Worm (Caenorhabditis elegans): ENCODE measurements around the gene kat-1.

kat-1 gene

ce11 chrII:7106313-7106712 is 32.7 kb downstream of the kat-1 start:
- no peak for TF ChIP-seq egl-5 (tag; optimal IDR thresholded peaks at IDR 0.05)
- TF ChIP-seq nhr-43 (tag; optimal IDR thresholded peaks at IDR 0.05; ENCODE audit: poor library complexity, severe bottlenecking) = no peak
- TF ChIP-seq R02D3.7 (tag; optimal IDR thresholded peaks at IDR 0.05) = no peak
- no peak for TF ChIP-seq aly-2 (tag; optimal IDR thresholded peaks at IDR 0.05)
- no peak for TF ChIP-seq nhr-23 (tag; optimal IDR thresholded peaks at IDR 0.05)
- TF ChIP-seq mml-1 (tag; optimal IDR thresholded peaks at IDR 0.05) = no peak
- no peak for TF ChIP-seq lin-15B (tag; optimal IDR thresholded peaks at IDR 0.05)
- TF ChIP-seq ztf-11 (tag; optimal IDR thresholded peaks at IDR 0.05) = no peak
- TF ChIP-seq snpc-4 (tag; optimal IDR thresholded peaks at IDR 0.05) = no peak
- TF ChIP-seq pha-4 (tag; optimal IDR thresholded peaks at IDR 0.05) = no peak
- TF ChIP-seq pqm-1 (tag; optimal IDR thresholded peaks at IDR 0.05) = no peak
- TF ChIP-seq fkh-10 (GFP tag; optimal IDR thresholded peaks at IDR 0.05) = no peak
- TF ChIP-seq eor-1 (tag; optimal IDR thresholded peaks at IDR 0.05) = no peak

- TF ChIP-seq fkh-10 (GFP tag; optimal IDR thresholded peaks at IDR 0.05) = no peak
- TF ChIP-seq ceh-9 (tag; optimal IDR thresholded peaks at IDR 0.05) = no peak
- TF ChIP-seq nhr-11 (tag; optimal IDR thresholded peaks at IDR 0.05) = no peak
- no peak for TF ChIP-seq elt-3 (tag; optimal IDR thresholded peaks at IDR 0.05)
- no peak for TF ChIP-seq nhr-43 (tag; optimal IDR thresholded peaks at IDR 0.05; ENCODE audit: poor library complexity, severe bottlenecking)
- no peak for TF ChIP-seq elt-2 (tag; optimal IDR thresholded peaks at IDR 0.05)
Measured at ce11 chrII:7109956-7110355, 36.3 kb downstream of the kat-1 start, which contains the start of gene F10E7.9. Gene F10E7.9 (minus strand): TSS chrII:7110056.

- TF ChIP-seq fkh-10 (GFP tag; optimal IDR thresholded peaks at IDR 0.05) = peak; percentile 60
- peak; percentile 9 for TF ChIP-seq nfya-1 (tag; optimal IDR thresholded peaks at IDR 0.05; ENCODE audit: insufficient read depth)
- no peak for TF ChIP-seq nhr-12 (tag; optimal IDR thresholded peaks at IDR 0.05)
- TF ChIP-seq nhr-67 (tag; optimal IDR thresholded peaks at IDR 0.05) = no peak
Measured at ce11 chrII:7111012-7111656, 37.5 kb downstream of the kat-1 start.

ce11 chrII:7111657-7112049 is 38.0 kb downstream of the kat-1 start, which contains the start of gene F10E7.5:
Gene F10E7.5 (plus strand): TSS chrII:7111978.
- peak; percentile 11 for TF ChIP-seq ceh-82 (tag; optimal IDR thresholded peaks at IDR 0.05)
- peak; percentile 27 for TF ChIP-seq lin-39 (tag; optimal IDR thresholded peaks at IDR 0.05)
- peak; percentile 3 for TF ChIP-seq skn-1 (tag; optimal IDR thresholded peaks at IDR 0.05)
- no peak for TF ChIP-seq fos-1 (tag; optimal IDR thresholded peaks at IDR 0.05)
- TF ChIP-seq pqm-1 (tag; optimal IDR thresholded peaks at IDR 0.05) = no peak
- no peak for TF ChIP-seq elt-2 (tag; optimal IDR thresholded peaks at IDR 0.05)
- TF ChIP-seq nhr-43 (tag; optimal IDR thresholded peaks at IDR 0.05; ENCODE audit: poor library complexity, severe bottlenecking) = peak; percentile 13
- TF ChIP-seq unc-62 (GFP tag; optimal IDR thresholded peaks at IDR 0.05) = no peak
- TF ChIP-seq sea-2 (GFP tag; optimal IDR thresholded peaks at IDR 0.05) = no peak
- TF ChIP-seq fkh-10 (GFP tag; optimal IDR thresholded peaks at IDR 0.05) = peak; percentile 1
- TF ChIP-seq lin-15B (tag; optimal IDR thresholded peaks at IDR 0.05) = peak; percentile 48
- no peak for TF ChIP-seq nhr-23 (tag; optimal IDR thresholded peaks at IDR 0.05)
- no peak for TF ChIP-seq ceh-16 (tag; optimal IDR thresholded peaks at IDR 0.05)
- no peak for TF ChIP-seq unc-39 (tag; optimal IDR thresholded peaks at IDR 0.05)
- TF ChIP-seq eor-1 (tag; optimal IDR thresholded peaks at IDR 0.05) = no peak
- TF ChIP-seq jun-1 (tag; optimal IDR thresholded peaks at IDR 0.05) = no peak
- TF ChIP-seq elt-1 (tag; optimal IDR thresholded peaks at IDR 0.05) = no peak
- TF ChIP-seq nhr-25 (tag; optimal IDR thresholded peaks at IDR 0.05) = no peak
- no peak for TF ChIP-seq ceh-9 (tag; optimal IDR thresholded peaks at IDR 0.05)
- no peak for TF ChIP-seq hmg-11 (tag; optimal IDR thresholded peaks at IDR 0.05)
- TF ChIP-seq daf-12 (tag; optimal IDR thresholded peaks at IDR 0.05) = no peak
- TF ChIP-seq nhr-237 (tag; optimal IDR thresholded peaks at IDR 0.05) = no peak
- TF ChIP-seq ama-1 (optimal IDR thresholded peaks at IDR 0.05) = no peak
- TF ChIP-seq zag-1 (tag; optimal IDR thresholded peaks at IDR 0.05) = no peak
- TF ChIP-seq nhr-67 (tag; optimal IDR thresholded peaks at IDR 0.05) = no peak
- TF ChIP-seq ztf-4 (tag; optimal IDR thresholded peaks at IDR 0.05) = no peak
- TF ChIP-seq egl-5 (tag; optimal IDR thresholded peaks at IDR 0.05) = no peak
- TF ChIP-seq nhr-28 (tag; optimal IDR thresholded peaks at IDR 0.05) = no peak
- no peak for TF ChIP-seq mml-1 (tag; optimal IDR thresholded peaks at IDR 0.05)
- TF ChIP-seq nfya-1 (tag; optimal IDR thresholded peaks at IDR 0.05; ENCODE audit: insufficient read depth) = peak; percentile 81
- TF ChIP-seq fkh-2 (tag; optimal IDR thresholded peaks at IDR 0.05) = no peak
- no peak for TF ChIP-seq tbx-2 (tag; optimal IDR thresholded peaks at IDR 0.05)
- no peak for TF ChIP-seq nhr-77 (tag; optimal IDR thresholded peaks at IDR 0.05)
- TF ChIP-seq elt-3 (tag; optimal IDR thresholded peaks at IDR 0.05) = no peak
- TF ChIP-seq nhr-11 (tag; optimal IDR thresholded peaks at IDR 0.05) = no peak
- no peak for TF ChIP-seq lsy-12 (tag; optimal IDR thresholded peaks at IDR 0.05)
- TF ChIP-seq aly-2 (tag; optimal IDR thresholded peaks at IDR 0.05) = no peak
- TF ChIP-seq ztf-11 (tag; optimal IDR thresholded peaks at IDR 0.05) = no peak
- peak; percentile 41 for TF ChIP-seq snpc-4 (tag; optimal IDR thresholded peaks at IDR 0.05)
- TF ChIP-seq pha-4 (tag; optimal IDR thresholded peaks at IDR 0.05) = no peak

Data from whole organism, L3 larva.